Worm (Caenorhabditis elegans) whole organism, dauer: ENCODE measurements around the gene del-2.
"Not testable (repeated sequence)": the region's sequence is repeated elsewhere in the genome, so short reads cannot be mapped to it uniquely, and the experiment has no call there.

Experiments
- unc-62 ChIP-seq: sonication (generic microtip); optimal IDR thresholded peaks from 2 replicates; lab custom pipeline; 2017; ENCODE audit warnings: missing biosample characterization, missing genetic modification reagents, missing genetic modification characterization

del-2 gene

DNA sequence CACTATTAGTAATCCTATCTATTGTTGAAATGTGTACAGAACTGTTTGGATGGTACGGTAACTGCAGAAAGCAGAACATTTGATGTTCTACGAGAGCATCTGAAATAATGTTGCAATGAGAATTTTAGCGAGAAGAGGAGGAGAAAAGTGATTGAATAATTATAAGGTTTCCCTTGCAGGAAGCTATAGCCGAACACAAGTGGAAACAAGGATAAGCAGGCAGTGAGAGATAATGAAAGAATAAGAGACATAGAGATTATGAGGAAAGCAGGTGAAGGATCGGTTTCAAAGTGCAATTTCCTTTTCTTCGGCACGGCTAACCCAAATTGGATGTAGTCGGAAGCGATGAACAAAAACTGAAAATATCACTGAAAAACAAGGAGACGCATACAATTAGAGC lies at the start of gene del-2:
Gene del-2 (minus strand): TSS at position 101 of the 400 bp plus-strand sequence.
- no peak for TF ChIP-seq unc-62

DNA sequence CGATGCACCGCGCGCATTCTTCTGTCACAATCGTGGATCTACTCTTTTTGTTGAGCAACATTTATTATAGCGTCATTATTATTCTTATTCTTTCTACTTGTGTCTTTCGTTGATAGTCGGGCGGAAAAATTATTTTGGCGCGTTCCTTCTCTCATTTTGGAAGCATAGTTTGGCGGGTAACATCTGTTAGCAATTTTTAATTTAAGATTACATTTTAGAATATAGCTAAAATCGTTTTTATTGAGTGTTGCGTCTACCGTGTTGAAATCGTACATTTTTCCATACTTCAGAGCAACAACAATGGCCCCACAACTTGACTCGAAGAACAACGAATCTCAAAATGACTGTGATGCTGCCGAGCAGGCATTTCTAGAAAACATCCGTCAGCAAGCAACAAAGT lies 48.8 kb upstream of the del-2 start, which contains the start of gene sdz-36:
Gene sdz-36 (plus strand): TSS at position 301 of the 400 bp plus-strand sequence.
- TF ChIP-seq unc-62, result no peak

DNA sequence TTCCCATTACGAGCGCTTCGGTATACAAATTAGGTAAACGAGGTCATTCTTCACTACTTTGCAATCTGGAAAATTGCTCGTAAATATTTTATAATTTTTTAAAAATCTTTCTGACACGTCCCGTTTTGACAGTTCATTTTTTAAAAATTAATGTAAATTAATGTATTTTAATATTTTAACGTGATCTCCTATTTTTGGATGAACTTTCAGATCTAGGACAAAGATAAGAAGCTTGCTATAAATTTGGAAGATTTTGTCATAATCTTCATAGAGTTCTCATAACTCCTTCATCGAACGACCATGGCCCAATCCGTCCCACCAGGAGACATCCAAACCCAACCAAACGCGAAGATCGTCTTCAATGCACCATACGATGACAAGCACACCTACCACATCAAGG lies 46.9 kb upstream of the del-2 start, which contains the start of gene msp-76:
Gene msp-76 (plus strand): TSS at position 301 of the 400 bp plus-strand sequence.
- not testable (repeated sequence) for TF ChIP-seq unc-62

DNA sequence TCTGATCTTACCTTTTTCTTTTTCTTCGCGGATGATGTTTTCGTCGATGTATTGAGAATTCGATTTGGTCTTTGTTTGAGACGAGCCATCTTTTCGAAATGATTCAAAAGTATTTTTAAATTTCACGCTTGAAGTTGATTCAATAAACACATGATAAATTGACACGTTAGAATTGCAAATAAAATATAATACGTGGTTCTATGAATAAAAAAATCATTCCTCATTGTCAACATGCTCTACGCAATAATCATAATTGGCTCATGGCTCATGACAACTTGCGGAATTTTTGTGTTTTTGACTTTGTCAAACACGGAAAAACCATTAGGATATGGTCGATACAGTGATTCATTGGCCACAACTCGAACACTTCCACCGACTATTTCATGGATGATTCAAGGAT lies 41.6 kb upstream of the del-2 start, which contains the start of the genes htas-1 and ZK1251.3:
Gene htas-1 (minus strand): TSS at position 101 of the 400 bp plus-strand sequence.
Gene ZK1251.3 (plus strand): TSS at position 226 of the 400 bp plus-strand sequence.
- no peak for TF ChIP-seq unc-62

DNA sequence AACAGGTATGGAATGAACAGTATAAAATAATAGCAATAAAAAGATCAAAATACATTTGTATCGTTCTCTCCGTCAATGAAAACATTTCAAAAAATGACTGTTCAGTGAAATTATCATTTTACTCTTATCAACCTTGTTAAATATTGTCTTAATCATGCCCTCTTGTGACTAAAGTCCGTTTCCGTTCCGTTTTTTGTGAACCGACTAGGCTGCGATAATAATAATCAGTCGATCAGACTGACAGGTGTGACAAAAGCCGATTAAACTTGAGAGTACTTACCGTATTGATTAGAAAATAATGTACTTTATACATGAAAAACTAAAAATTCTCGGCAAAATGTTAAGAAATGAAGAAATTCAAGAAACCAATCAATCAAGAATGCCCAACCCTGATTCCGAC lies 40.7 kb upstream of the del-2 start, which contains the start of gene ins-7:
Gene ins-7 (minus strand): TSS at position 332 of the 400 bp plus-strand sequence.
- no peak for TF ChIP-seq unc-62

DNA sequence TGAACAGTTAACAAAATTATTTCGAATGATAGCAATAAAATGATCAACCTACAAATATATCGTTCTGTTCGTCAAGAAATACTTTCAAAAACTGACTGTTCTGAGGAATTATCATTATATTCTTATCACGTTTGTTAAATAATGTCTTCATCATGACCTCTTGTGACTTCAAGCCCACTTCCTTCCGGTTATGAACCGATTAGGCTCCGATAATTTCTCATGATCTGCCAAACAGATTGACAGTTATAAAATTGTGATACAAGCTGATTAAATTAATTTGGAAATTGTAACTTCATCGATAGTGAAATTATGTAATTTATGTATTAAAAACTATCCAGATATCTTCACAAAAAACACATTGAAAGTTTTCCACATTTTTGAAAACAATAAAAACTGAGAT lies 39.0 kb upstream of the del-2 start, which contains the start of gene ins-8:
Gene ins-8 (minus strand): TSS at position 101 of the 400 bp plus-strand sequence.
- no peak for TF ChIP-seq unc-62

DNA sequence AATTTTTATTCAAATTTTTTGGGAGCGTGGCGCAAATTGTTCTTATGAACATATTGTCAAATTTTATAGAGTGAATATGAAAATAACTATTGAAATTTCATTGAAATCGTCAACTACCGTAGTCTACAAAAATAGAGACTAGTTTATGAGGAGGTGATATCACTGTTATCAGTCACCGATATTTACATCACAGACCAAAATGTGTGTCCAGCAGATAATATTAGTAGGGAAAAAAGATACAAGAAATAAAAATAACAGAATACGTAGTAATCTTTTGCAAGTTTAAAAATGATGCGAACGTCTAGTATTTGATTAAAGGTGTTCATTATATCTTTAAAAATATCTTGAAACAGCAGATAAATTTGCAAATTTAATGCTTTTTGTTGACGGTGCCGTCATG lies 37.5 kb upstream of the del-2 start:
- TF ChIP-seq unc-62, result no peak

DNA sequence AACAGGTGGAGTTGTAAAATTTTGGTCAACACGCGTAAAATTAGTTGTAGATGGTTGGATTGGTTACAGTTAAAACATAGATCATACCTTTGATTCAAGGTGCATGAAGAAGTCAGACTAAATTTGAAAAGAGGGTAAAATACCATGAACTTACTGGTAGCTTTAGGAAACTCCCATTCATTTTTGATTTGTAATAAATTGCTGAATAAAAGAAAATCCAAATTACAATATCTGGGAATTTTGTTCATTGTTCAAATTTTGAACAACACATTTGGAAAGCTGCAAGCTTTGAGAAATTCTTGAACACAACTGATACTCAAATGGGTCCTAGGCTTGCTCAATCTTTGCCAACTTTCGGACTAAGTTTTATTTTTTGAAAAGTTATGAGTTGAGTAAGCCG lies 36.2 kb upstream of the del-2 start:
- no peak for TF ChIP-seq unc-62

DNA sequence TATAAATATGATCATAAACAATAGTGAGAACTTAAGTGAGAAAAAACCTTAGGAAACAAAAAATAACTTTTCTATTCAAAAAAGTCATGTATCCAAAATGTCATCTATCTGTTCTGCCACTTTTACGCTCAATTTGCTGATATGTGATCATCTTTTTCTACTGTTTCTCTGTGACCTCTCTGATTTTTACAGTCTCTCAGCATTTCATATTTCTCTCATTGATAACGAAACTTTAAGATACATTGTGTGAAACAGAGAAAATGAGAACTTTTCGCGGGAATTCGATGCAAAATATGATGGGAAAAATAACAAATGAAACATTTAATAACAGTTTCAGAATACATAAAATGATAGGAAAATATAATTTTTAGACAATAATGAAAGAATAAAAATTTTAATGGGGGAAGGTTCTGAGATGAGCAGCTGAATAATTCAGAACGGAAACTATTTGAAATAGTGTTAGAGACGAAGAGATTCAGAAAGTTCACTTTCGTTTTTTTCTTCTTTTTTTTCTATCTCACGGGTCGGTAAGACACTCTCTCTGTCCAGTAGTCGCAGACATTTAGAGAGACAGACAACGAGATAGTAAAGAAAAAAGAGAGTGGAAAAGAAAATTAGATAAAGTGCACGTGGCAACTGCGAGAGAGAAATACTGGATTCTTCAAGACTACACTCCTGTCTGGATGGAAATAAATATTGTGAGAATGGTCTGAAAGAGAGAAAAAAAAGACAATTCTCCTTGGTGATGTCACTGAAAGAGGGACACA lies 35.6 kb upstream of the del-2 start:
- TF ChIP-seq unc-62, result no peak

DNA sequence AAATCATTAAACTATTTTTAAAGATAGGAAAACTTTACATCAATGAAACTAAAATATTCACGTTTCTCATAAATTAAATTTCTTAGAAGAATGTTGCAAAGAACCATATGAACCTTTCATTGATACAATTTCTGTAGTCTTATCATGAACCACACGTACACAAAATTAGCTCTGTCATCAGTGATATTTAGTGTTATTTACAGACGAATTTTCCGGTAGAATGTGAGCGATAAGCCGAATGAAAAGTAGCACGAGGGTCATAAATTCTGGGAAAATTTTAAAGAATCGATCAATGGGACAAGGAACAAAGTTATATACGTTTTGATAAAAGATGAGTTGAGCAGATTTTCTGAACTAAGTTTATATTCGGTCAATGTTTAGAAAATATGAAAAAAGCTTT lies 34.7 kb upstream of the del-2 start:
- TF ChIP-seq unc-62, result no peak

DNA sequence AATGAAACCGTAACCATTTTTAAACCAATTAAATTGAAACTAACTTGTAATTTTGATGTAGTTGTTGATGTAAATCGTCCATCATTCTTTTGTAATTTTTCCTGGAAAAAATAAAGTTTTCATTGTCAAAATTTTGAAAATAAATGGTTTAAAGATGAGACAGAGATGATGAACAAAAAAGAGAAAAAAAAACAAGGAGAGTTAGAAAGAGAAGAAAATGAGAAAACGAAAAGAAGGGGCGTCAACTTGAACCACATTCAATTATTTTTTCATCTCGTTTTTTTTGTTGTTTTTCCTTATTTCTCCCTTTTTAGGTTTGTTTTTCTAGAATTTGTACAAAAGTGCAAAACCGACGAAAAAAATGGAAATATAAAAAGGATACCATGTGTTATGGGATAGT lies 33.7 kb upstream of the del-2 start, which contains the start of gene nhr-34:
Gene nhr-34 (minus strand): TSS at position 101 of the 400 bp plus-strand sequence.
- no peak for TF ChIP-seq unc-62

DNA sequence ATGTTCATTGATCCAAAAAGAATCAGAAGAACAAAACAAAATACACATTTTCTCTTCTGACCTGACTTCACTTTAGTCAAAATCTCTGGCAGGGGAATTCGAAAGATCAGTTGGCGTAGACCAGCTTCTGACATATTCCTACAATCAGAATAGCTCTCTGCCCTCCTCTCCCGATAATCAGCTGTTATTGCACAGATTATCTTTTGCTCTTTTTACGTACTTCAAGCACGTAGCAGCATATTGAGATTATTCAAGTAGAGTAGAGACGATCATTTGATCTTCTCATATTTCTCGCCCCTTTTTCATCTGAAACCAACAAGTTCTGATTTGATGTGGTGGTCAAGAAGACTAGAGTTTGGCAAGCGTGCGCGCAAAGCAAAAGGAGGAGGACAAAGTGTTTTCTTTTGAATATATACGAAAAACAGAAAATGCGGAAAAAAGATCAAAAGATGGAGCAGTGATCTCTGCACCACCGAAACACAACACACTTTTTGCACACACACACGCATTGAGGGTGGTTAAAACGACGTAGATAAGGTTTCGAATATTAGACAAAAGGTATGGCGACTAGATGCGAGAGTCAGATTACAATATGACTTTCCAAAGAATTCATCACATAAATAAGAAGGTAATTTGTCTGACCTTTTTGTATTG lies 32.0 kb upstream of the del-2 start:
- TF ChIP-seq unc-62, result no peak

DNA sequence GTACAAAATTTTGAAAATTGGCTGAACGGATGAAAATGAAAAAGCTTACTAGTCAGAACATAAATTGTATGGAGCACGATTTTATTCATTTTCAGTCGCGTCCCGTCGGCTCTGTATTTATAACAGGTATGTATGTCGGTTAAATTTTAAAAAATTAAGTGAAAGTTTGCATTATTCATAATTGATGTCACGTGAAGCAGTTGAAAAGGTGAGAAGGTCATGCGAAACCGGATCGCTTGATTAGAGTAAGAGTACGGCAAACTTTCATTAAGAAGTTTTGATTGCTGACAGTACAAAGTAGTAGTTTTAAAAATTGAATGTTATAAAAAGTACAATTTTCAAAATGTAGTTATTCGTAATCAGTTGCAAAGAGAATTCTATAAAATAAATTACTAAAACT lies 31.4 kb upstream of the del-2 start:
- no peak for TF ChIP-seq unc-62

DNA sequence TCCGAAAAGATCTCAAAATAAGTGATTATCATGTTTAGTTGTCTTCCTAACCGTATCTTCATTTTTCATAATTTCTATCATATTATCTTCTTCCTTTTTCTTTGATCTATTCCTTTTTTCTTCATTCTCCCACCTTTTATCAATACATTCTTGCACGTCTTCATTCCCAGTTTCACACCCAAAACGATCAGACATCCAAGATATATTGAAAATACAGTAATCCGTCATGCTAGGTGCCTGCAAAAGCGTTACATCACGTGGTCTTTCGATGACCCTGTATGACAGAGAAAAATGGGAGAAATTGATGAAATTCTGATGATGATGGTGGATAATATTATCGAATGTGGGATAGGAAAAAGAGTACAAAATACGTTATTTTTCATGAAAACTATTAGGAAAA lies 30.6 kb upstream of the del-2 start:
- TF ChIP-seq unc-62, result no peak

DNA sequence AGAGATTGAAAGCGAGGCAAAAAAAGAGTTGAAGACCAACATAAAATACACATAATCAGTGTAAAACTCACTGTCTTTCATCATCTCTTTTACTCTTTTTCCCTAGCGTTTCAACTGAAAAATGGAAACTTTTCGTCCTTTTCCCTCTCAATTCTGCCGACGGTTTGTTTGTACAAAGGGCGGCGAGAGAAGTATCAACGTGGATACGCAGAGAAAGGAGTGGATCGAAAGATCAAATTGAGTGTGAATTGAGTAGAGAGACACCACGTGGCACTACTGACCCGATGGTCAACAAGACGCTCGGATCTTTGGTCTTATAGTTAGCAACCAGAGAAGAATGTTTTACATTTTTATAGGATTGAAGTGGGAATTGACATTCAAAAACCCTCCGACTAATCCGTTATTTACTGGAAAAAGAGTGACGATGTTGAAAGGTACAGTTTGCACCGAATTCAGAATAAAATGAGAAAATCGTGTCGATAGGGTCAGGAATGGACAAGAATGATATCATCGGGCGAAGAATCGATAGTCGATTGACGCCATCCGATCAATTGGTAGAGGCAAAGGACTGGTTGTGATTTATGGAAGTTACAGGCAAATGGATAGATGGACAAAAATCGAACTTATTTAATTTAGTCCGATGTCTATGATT lies 29.3 kb upstream of the del-2 start:
- TF ChIP-seq unc-62, result no peak

DNA sequence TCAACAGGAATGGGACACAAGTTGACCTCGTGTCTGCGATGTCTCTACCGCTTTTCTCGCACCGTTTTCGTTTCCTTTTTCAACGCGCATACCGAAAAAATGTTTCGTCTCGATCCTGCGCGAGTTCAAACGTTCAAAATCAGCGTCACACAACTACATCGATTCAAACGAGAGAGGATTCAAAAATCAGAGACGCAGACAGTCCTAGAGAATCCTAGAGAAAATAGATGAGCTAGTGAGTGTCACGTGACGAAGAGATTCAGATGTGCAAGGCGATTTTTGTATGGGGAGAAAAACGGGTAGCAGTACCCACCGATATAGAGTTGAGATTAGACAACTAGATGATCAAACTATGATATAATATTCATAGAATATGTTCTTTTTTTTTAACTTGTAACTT lies 28.1 kb upstream of the del-2 start:
- TF ChIP-seq unc-62, result no peak

DNA sequence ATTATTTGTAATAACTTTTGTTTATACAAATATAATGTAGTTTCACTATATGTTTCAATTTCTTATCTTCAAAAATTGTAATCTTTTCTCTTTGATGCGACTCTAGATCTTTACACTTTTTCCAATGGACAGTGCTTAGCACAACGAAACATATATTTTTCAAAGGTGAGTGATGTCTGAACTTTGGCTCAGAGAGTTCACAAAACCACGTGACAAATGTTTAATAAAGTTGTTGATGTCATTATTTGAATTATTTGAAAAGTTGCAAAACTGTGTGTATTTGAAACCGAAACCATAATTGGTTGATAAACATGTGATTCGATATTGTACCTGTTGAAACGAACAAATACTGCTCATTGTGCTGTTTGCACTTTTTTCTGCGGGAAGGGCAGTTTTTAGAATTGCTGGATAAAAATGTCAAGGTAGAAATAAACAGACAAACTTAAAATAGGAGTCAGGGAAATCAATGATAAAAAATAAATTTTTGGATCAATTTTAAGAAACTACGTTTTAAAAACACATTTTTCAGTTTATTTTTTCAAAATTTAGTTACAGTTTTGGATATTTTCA lies 26.4 kb upstream of the del-2 start:
- TF ChIP-seq unc-62, result no peak
